Fruit fly (Drosophila melanogaster) Kc167 (cell line): ENCODE results near the gene lost.

Source experiments
- h ChIP-seq: fragments of >200 bp; optimal IDR thresholded peaks from 3 replicates; lab custom pipeline; 2018; ENCODE audit warnings: missing external identifiers
- insv ChIP-seq: fragments of >200 bp; optimal IDR thresholded peaks from 3 replicates; lab custom pipeline; 2018; ENCODE audit warnings: missing external identifiers
- psq ChIP-seq: fragments of >200 bp; optimal IDR thresholded peaks from 2 replicates; lab custom pipeline; 2017; ENCODE audit warnings: missing external identifiers

- TF ChIP-seq insv (lab: Kevin White, UChicago) (no peak), psq (lab: Kevin White, UChicago) (no peak), h (lab: Kevin White, UChicago) (no peak)
These were observed 13.3 kb downstream of the lost start, which contains the start of gene CG31528 for dm6 chr3R:4416138-4416537.
